Worm (Caenorhabditis elegans) whole organism, dauer: ENCODE results near the gene B0545.4.
"Not testable (repeated sequence)": the region's sequence is repeated elsewhere in the genome, so short reads cannot be mapped to it uniquely, and the experiment has no call there.

Experiments
- unc-62 ChIP-seq: sonication (generic microtip); optimal IDR thresholded peaks from 2 replicates; lab custom pipeline; 2017; ENCODE audit warnings: missing biosample characterization, missing genetic modification reagents, missing genetic modification characterization

B0545.4 gene

ce11 chrIV:102848-103247 is 6.4 kb downstream of the B0545.4 start:
- no peak for TF ChIP-seq unc-62 (GFP tag; lab: Kevin White, UChicago)

ce11 chrIV:97681-98080 is 11.5 kb downstream of the B0545.4 start:
- no peak for TF ChIP-seq unc-62 (GFP tag; lab: Kevin White, UChicago)

ce11 chrIV:91680-92079 is 17.5 kb downstream of the B0545.4 start, which contains the start of gene tpa-1:
Gene tpa-1, plus strand, starts transcription at chrIV:91980.
- no peak for TF ChIP-seq unc-62 (GFP tag; lab: Kevin White, UChicago)

- no peak for TF ChIP-seq unc-62 (GFP tag; lab: Kevin White, UChicago)
Measured at ce11 chrIV:89991-90390, 19.2 kb downstream of the B0545.4 start, which contains the start of gene scl-23. Gene scl-23, minus strand, starts transcription at chrIV:90091.

- TF ChIP-seq unc-62 (GFP tag; lab: Kevin White, UChicago) = no peak
Measured at ce11 chrIV:86744-87143, 22.5 kb downstream of the B0545.4 start.

ce11 chrIV:82309-82708 is 26.9 kb downstream of the B0545.4 start:
- no peak for TF ChIP-seq unc-62 (GFP tag; lab: Kevin White, UChicago)

ce11 chrIV:81428-81827 is 27.8 kb downstream of the B0545.4 start:
- no peak for TF ChIP-seq unc-62 (GFP tag; lab: Kevin White, UChicago)

- TF ChIP-seq unc-62 (GFP tag; lab: Kevin White, UChicago) = no peak
Measured at ce11 chrIV:80943-81342, 28.3 kb downstream of the B0545.4 start.

ce11 chrIV:79205-79604 is 30.0 kb downstream of the B0545.4 start, which contains the start of gene T05C7.9:
Gene T05C7.9, plus strand, starts transcription at chrIV:79276.
- no peak for TF ChIP-seq unc-62 (GFP tag; lab: Kevin White, UChicago)

- TF ChIP-seq unc-62 (GFP tag; lab: Kevin White, UChicago) = no peak
Measured at ce11 chrIV:78206-78605, 31.0 kb downstream of the B0545.4 start.

ce11 chrIV:77421-77820 is 31.8 kb downstream of the B0545.4 start:
- TF ChIP-seq unc-62 (GFP tag; lab: Kevin White, UChicago) = no peak

ce11 chrIV:76070-76469 is 33.1 kb downstream of the B0545.4 start, which contains the start of gene T05C7.8:
Gene T05C7.8, plus strand, starts transcription at chrIV:76370.
- TF ChIP-seq unc-62 (GFP tag; lab: Kevin White, UChicago) = no peak

ce11 chrIV:73175-73574 is 36.0 kb downstream of the B0545.4 start:
- no peak for TF ChIP-seq unc-62 (GFP tag; lab: Kevin White, UChicago)

- TF ChIP-seq unc-62 (GFP tag; lab: Kevin White, UChicago) = no peak
Measured at ce11 chrIV:71266-71665, 37.9 kb downstream of the B0545.4 start.

ce11 chrIV:61448-61847 is 47.8 kb downstream of the B0545.4 start, which contains the start of gene T05C7.7:
Gene T05C7.7, plus strand, starts transcription at chrIV:61748.
- not testable (repeated sequence) for TF ChIP-seq unc-62 (GFP tag; lab: Kevin White, UChicago)
